Fruit fly (Drosophila melanogaster) whole organism, embryonic: ENCODE measurements around the gene CG4382.

Experiments used
- Bdp1 ChIP-seq: fragments of 200-800 bp; sonication (Bioruptor generic); optimal IDR thresholded peaks from 3 replicates; lab custom pipeline; 2016; ENCODE audit warnings: missing biosample characterization, missing genetic modification characterization
- BtbVII ChIP-seq: fragments of 200-800 bp; sonication (Bioruptor generic); optimal IDR thresholded peaks from 3 replicates; lab custom pipeline; 2017; ENCODE audit warnings: missing biosample characterization, mild to moderate bottlenecking, missing genetic modification characterization
- CG12071 ChIP-seq: fragments of 200-800 bp; sonication (Bioruptor generic); optimal IDR thresholded peaks from 3 replicates; lab custom pipeline; 2018; ENCODE audit warnings: missing biosample characterization, mild to moderate bottlenecking, missing genetic modification characterization
- CG12659 ChIP-seq: fragments of 200-800 bp; sonication (Bioruptor generic); optimal IDR thresholded peaks from 3 replicates; lab custom pipeline; 2017; ENCODE audit warnings: mild to moderate bottlenecking, missing biosample characterization, missing genetic modification reagents, missing genetic modification characterization
- CG12769 ChIP-seq: fragments of 200-800 bp; sonication (Bioruptor generic); optimal IDR thresholded peaks from 2 replicates; lab custom pipeline; 2019; ENCODE audit warnings: missing biosample characterization, mild to moderate bottlenecking, missing genetic modification characterization, moderate library complexity
- CG14050 ChIP-seq: fragments of 200-800 bp; sonication (Bioruptor generic); IDR thresholded peaks from 3 replicates; pipeline ENCODE4 v1.3.6; 2022; ENCODE audit warnings: missing biosample characterization, missing genetic modification characterization
- CG14965 ChIP-seq: fragments of 200-800 bp; sonication (Bioruptor generic); optimal IDR thresholded peaks from 2 replicates; lab custom pipeline; 2016; ENCODE audit warnings: missing biosample characterization, missing genetic modification characterization, borderline replicate concordance
- CG15479 ChIP-seq: fragments of 200-800 bp; sonication (Bioruptor generic); optimal IDR thresholded peaks from 3 replicates; lab custom pipeline; 2019; ENCODE audit warnings: missing biosample characterization, mild to moderate bottlenecking, missing genetic modification characterization, moderate library complexity
- CG16779 ChIP-seq: fragments of 200-800 bp; sonication (Bioruptor generic); IDR thresholded peaks from 2 replicates; pipeline ENCODE4 v1.3.6; 2022; ENCODE audit warnings: missing biosample characterization, missing genetic modification characterization
- CG16813 ChIP-seq: fragments of 200-800 bp; sonication (Bioruptor generic); IDR thresholded peaks from 3 replicates; pipeline ENCODE4 v1.3.6; 2022; ENCODE audit warnings: missing biosample characterization, missing genetic modification characterization; ENCODE audit not compliant: partially characterized antibody
- CG17829 ChIP-seq: fragments of 200-800 bp; optimal IDR thresholded peaks from 2 replicates; lab custom pipeline; 2019; ENCODE audit warnings: missing biosample characterization, mild to moderate bottlenecking, missing genetic modification characterization, moderate library complexity
- CG1792 ChIP-seq: fragments of 200-800 bp; sonication (Bioruptor generic); optimal IDR thresholded peaks from 2 replicates; lab custom pipeline; 2016; ENCODE audit warnings: missing biosample characterization, missing genetic modification characterization
- CG2712 ChIP-seq: fragments of 200-800 bp; optimal IDR thresholded peaks from 3 replicates; lab custom pipeline; 2019; ENCODE audit warnings: missing biosample characterization, mild to moderate bottlenecking, missing genetic modification characterization, moderate library complexity
- CG31365 ChIP-seq: fragments of 200-800 bp; sonication (Bioruptor generic); optimal IDR thresholded peaks from 2 replicates; lab custom pipeline; 2018; ENCODE audit warnings: missing biosample characterization, mild to moderate bottlenecking, missing genetic modification characterization
- CG32532 ChIP-seq: fragments of 200-800 bp; sonication (Bioruptor generic); IDR thresholded peaks from 2 replicates; pipeline ENCODE4 v1.3.6; 2022; ENCODE audit warnings: missing biosample characterization, missing genetic modification characterization
- CG32767 ChIP-seq: fragments of 200-800 bp; sonication (Bioruptor generic); IDR thresholded peaks from 2 replicates; pipeline ENCODE4 v1.3.6; 2022; ENCODE audit warnings: missing biosample characterization, missing genetic modification characterization
- CG3847 ChIP-seq: fragments of 200-800 bp; sonication (Bioruptor generic); IDR thresholded peaks from 2 replicates; pipeline ENCODE4 v1.3.6; 2022; ENCODE audit warnings: missing biosample characterization, missing genetic modification characterization
- CG3995 ChIP-seq: fragments of 200-800 bp; sonication (Bioruptor generic); optimal IDR thresholded peaks from 3 replicates; lab custom pipeline; 2016; ENCODE audit warnings: missing biosample characterization, missing genetic modification characterization
- CG6813 ChIP-seq: fragments of 200-800 bp; sonication (Bioruptor generic); optimal IDR thresholded peaks from 2 replicates; lab custom pipeline; 2017; ENCODE audit warnings: missing biosample characterization, missing genetic modification characterization, mild to moderate bottlenecking, moderate library complexity, missing genetic modification reagents
- CG7745 ChIP-seq: fragments of 200-800 bp; sonication (Bioruptor generic); optimal IDR thresholded peaks from 2 replicates; lab custom pipeline; 2018; ENCODE audit warnings: missing biosample characterization, mild to moderate bottlenecking, missing genetic modification characterization, moderate library complexity
- CG7987 ChIP-seq: fragments of 200-800 bp; sonication (Bioruptor generic); optimal IDR thresholded peaks from 2 replicates; lab custom pipeline; 2018; ENCODE audit warnings: missing biosample characterization, mild to moderate bottlenecking, missing genetic modification characterization, moderate library complexity
- D ChIP-seq, 2 experiments: fragments of 200-800 bp in 1 of 2; fragments of >200 bp in 1 of 2; sonication (Bioruptor generic) in 1 of 2; optimal IDR thresholded peaks; 2 replicates in 1 of 2; 3 replicates in 1 of 2; lab custom pipeline; 2017; ENCODE audit warnings: mild to moderate bottlenecking in 1 of 2, missing biosample characterization in 1 of 2, missing genetic modification characterization in 1 of 2, missing genetic modification reagents in 1 of 2
- D19B ChIP-seq: fragments of 200-800 bp; sonication (Bioruptor generic); optimal IDR thresholded peaks from 2 replicates; lab custom pipeline; 2017; ENCODE audit warnings: missing biosample characterization, mild to moderate bottlenecking, missing genetic modification characterization
- Deaf1 ChIP-seq: fragments of 200-800 bp; optimal IDR thresholded peaks from 3 replicates; lab custom pipeline; 2019; ENCODE audit warnings: missing biosample characterization, mild to moderate bottlenecking, missing genetic modification characterization, moderate library complexity
- Gsc ChIP-seq: fragments of 200-800 bp; sonication (Bioruptor generic); IDR thresholded peaks from 2 replicates; pipeline ENCODE4 v1.3.6; 2022; ENCODE audit warnings: missing biosample characterization, missing genetic modification characterization
- Jarid2 ChIP-seq: fragments of 200-800 bp; sonication (Bioruptor generic); optimal IDR thresholded peaks from 3 replicates; lab custom pipeline; 2017; ENCODE audit warnings: mild to moderate bottlenecking, missing biosample characterization, missing genetic modification reagents, missing genetic modification characterization
- Nf-YC ChIP-seq: fragments of 200-800 bp; optimal IDR thresholded peaks from 3 replicates; lab custom pipeline; 2019; ENCODE audit warnings: missing biosample characterization, mild to moderate bottlenecking, missing genetic modification characterization, moderate library complexity
- Ptx1 ChIP-seq: fragments of 200-800 bp; sonication (Bioruptor generic); IDR thresholded peaks from 2 replicates; pipeline ENCODE4 v1.3.6; 2022; ENCODE audit warnings: missing biosample characterization, missing genetic modification characterization
- Trl ChIP-seq, 3 experiments: fragments of >200 bp in 2 of 3; fragments of 200-800 bp in 1 of 3; sonication (Bioruptor generic) in 1 of 3; optimal IDR thresholded peaks; 2 replicates in 1 of 3; 3 replicates in 2 of 3; lab custom pipeline; 2016 to 2017; ENCODE audit warnings: missing biosample characterization in 1 of 3, missing genetic modification characterization in 1 of 3
- ato ChIP-seq: fragments of 200-800 bp; sonication (Bioruptor generic); IDR thresholded peaks from 2 replicates; pipeline ENCODE4 v1.3.6; 2022; ENCODE audit warnings: missing biosample characterization, missing genetic modification characterization; ENCODE audit not compliant: partially characterized antibody
- chif ChIP-seq, 2 experiments: fragments of 200-800 bp; sonication (Bioruptor generic); optimal IDR thresholded peaks; 3 replicates each; lab custom pipeline; 2016; ENCODE audit warnings: missing biosample characterization in 2 of 2, missing genetic modification characterization in 2 of 2
- chm ChIP-seq: fragments of 200-800 bp; sonication (Bioruptor generic); IDR thresholded peaks from 2 replicates; pipeline ENCODE4 v1.3.6; 2022; ENCODE audit warnings: missing biosample characterization, missing genetic modification characterization
- ewg ChIP-seq: fragments of 200-800 bp; sonication (Bioruptor generic); optimal IDR thresholded peaks from 3 replicates; lab custom pipeline; 2017; ENCODE audit warnings: mild to moderate bottlenecking, missing biosample characterization, missing genetic modification reagents, missing genetic modification characterization
- fru ChIP-seq: fragments of >200 bp; optimal IDR thresholded peaks from 2 replicates; lab custom pipeline; 2017
- gcm ChIP-seq: fragments of 200-800 bp; sonication (Bioruptor generic); optimal IDR thresholded peaks from 2 replicates; lab custom pipeline; 2019; ENCODE audit warnings: missing biosample characterization, mild to moderate bottlenecking, missing genetic modification characterization, moderate library complexity
- grn ChIP-seq: fragments of 200-800 bp; sonication (Bioruptor generic); optimal IDR thresholded peaks from 3 replicates; lab custom pipeline; 2017; ENCODE audit warnings: missing biosample characterization, missing genetic modification characterization
- ind ChIP-seq: fragments of 200-800 bp; sonication (Bioruptor generic); optimal IDR thresholded peaks from 3 replicates; lab custom pipeline; 2016; ENCODE audit warnings: missing biosample characterization, missing genetic modification characterization
- insv ChIP-seq, 2 experiments: fragments of 200-800 bp; sonication (Bioruptor generic); optimal IDR thresholded peaks; 3 replicates each; lab custom pipeline; 2016 to 2018; ENCODE audit warnings: missing biosample characterization in 2 of 2, missing genetic modification characterization in 2 of 2
- jing ChIP-seq: fragments of 200-800 bp; sonication (Bioruptor generic); optimal IDR thresholded peaks from 2 replicates; lab custom pipeline; 2018; ENCODE audit warnings: missing biosample characterization, mild to moderate bottlenecking, missing genetic modification characterization
- oc ChIP-seq: fragments of 200-800 bp; sonication (Bioruptor generic); optimal IDR thresholded peaks from 2 replicates; lab custom pipeline; 2018; ENCODE audit warnings: missing biosample characterization, mild to moderate bottlenecking, missing genetic modification characterization, moderate library complexity
- pho ChIP-seq: fragments of 200-800 bp; sonication (Bioruptor generic); optimal IDR thresholded peaks from 2 replicates; lab custom pipeline; 2016; ENCODE audit warnings: missing biosample characterization, missing genetic modification characterization
- pros ChIP-seq: fragments of 200-800 bp; sonication (Bioruptor generic); optimal IDR thresholded peaks from 3 replicates; lab custom pipeline; 2019; ENCODE audit warnings: missing biosample characterization, mild to moderate bottlenecking, missing genetic modification characterization, moderate library complexity
- ranshi ChIP-seq: fragments of 200-800 bp; sonication (Bioruptor generic); IDR thresholded peaks from 2 replicates; pipeline ENCODE4 v1.3.6; 2022; ENCODE audit warnings: missing biosample characterization, missing genetic modification characterization
- sens ChIP-seq: fragments of 200-800 bp; sonication (Bioruptor generic); peaks from one replicate; lab custom pipeline; 2016; ENCODE audit warnings: missing biosample characterization, missing genetic modification characterization
- sqz ChIP-seq: fragments of 200-800 bp; sonication (Bioruptor generic); optimal IDR thresholded peaks from 3 replicates; lab custom pipeline; 2018; ENCODE audit warnings: missing biosample characterization, mild to moderate bottlenecking, missing genetic modification characterization
- tgo ChIP-seq: fragments of 200-800 bp; sonication (Bioruptor generic); IDR thresholded peaks from 3 replicates; pipeline ENCODE4 v1.3.6; 2022; ENCODE audit warnings: missing biosample characterization, missing genetic modification characterization
- tll ChIP-seq, 2 experiments: fragments of 200-800 bp in 1 of 2; fragments of >200 bp in 1 of 2; sonication (Bioruptor generic) in 1 of 2; optimal IDR thresholded peaks; 2 replicates each; lab custom pipeline; 2017 to 2019; ENCODE audit warnings: missing biosample characterization in 2 of 2, missing genetic modification characterization in 2 of 2, mild to moderate bottlenecking in 1 of 2, moderate library complexity in 1 of 2
- tna ChIP-seq: fragments of 200-800 bp; sonication (Bioruptor generic); IDR thresholded peaks from 2 replicates; pipeline ENCODE4 v1.3.6; 2022; ENCODE audit warnings: missing biosample characterization, missing genetic modification characterization; ENCODE audit not compliant: partially characterized antibody
- zfh2 ChIP-seq: fragments of 200-800 bp; sonication (Bioruptor generic); optimal IDR thresholded peaks from 2 replicates; lab custom pipeline; 2016; ENCODE audit warnings: missing biosample characterization, missing genetic modification characterization

The CG4382 gene

dm6 chr2L:9584098-9584703, 16.5 kb downstream of the CG4382 start (continued):
- TF ChIP-seq CG6813 (GFP tag; lab: Kevin White, UChicago) = no peak
- TF ChIP-seq gcm (GFP tag; lab: Kevin White, UChicago) = no peak
- no peak for TF ChIP-seq pho
- TF ChIP-seq chm (GFP tag; lab: Robert Waterston, UW) = no peak
- TF ChIP-seq ranshi (GFP tag; lab: Robert Waterston, UW) = no peak
- TF ChIP-seq oc (tag; lab: Kevin White, UChicago) = peak; percentile 46
- TF ChIP-seq grn (GFP tag; lab: Kevin White, UChicago) = peak; percentile 95
- no peak for TF ChIP-seq CG14050 (GFP tag; lab: Robert Waterston, UW)
- peak; percentile 61 for TF ChIP-seq sqz (GFP tag; lab: Kevin White, UChicago)
- TF ChIP-seq CG16813 (GFP tag; lab: Robert Waterston, UW) = no peak
- no peak for TF ChIP-seq CG32767
- TF ChIP-seq fru (lab: Kevin White, UChicago) = no peak
- peak; percentile 5 for TF ChIP-seq CG15479 (GFP tag; lab: Kevin White, UChicago)
- TF ChIP-seq D (optimal IDR thresholded peaks at IDR 0.05; lab: Kevin White, UChicago) = no peak
- no peak for TF ChIP-seq D (GFP tag; optimal IDR thresholded peaks at IDR 0.05; lab: Kevin White, UChicago)
- no peak for TF ChIP-seq CG12659 (GFP tag; lab: Kevin White, UChicago)
- TF ChIP-seq CG12071 (GFP tag; lab: Kevin White, UChicago) = no peak
- TF ChIP-seq ind (GFP tag; lab: Kevin White, UChicago) = no peak
- no peak for TF ChIP-seq CG16779 (GFP tag; lab: Robert Waterston, UW)
- TF ChIP-seq tll (GFP tag; optimal IDR thresholded peaks at IDR 0.05; lab: Kevin White, UChicago) = peak in 1 of 2 experiments; percentile 94
- TF ChIP-seq CG12769 = no peak
- no peak for TF ChIP-seq ato
- no peak for TF ChIP-seq Gsc (GFP tag; lab: Robert Waterston, UW)
- TF ChIP-seq zfh2 = no peak
- no peak for TF ChIP-seq Ptx1 (GFP tag; lab: Robert Waterston, UW)
- TF ChIP-seq insv (GFP tag; optimal IDR thresholded peaks at IDR 0.05; lab: Kevin White, UChicago) = peak in 1 of 2 experiments; percentile 71
- no peak for TF ChIP-seq tna (GFP tag; lab: Robert Waterston, UW)
- no peak for TF ChIP-seq CG3847 (GFP tag; lab: Robert Waterston, UW)
- TF ChIP-seq CG1792 (GFP tag; lab: Kevin White, UChicago) = no peak

DNA sequence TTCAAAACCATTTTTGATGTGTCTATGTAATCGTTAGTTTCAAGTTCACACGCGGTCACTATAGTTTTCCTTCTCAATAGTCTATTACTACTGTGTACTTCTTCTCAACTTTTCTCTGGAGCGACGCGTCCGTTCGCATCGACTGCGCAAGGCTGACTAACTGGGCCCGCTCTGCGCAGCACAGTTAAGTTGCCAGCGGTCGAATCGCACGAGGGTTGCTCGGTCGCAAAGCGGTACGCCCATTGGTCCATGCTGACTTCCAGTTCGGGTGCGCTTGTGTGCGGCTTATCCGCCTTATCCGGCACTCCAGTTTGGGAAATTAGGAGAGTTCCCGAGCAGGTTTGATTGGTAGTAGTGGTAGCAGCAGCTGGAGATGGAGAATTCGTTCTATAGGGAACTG, 19.1 kb downstream of the CG4382 start, which contains the start of gene gcm:
TSS of gene gcm (minus strand) at position 164 of the 400 bp plus-strand sequence.
- TF ChIP-seq oc (tag; lab: Kevin White, UChicago) = peak; percentile 54
- no peak for TF ChIP-seq Bdp1 (GFP tag; lab: Kevin White, UChicago)
- no peak for TF ChIP-seq D19B (GFP tag; lab: Kevin White, UChicago)
- TF ChIP-seq Trl (optimal IDR thresholded peaks at IDR 0.05; lab: Kevin White, UChicago) = peak; percentile 5 to 25
- TF ChIP-seq Trl (GFP tag; optimal IDR thresholded peaks at IDR 0.05; lab: Kevin White, UChicago) = no peak
- TF ChIP-seq Jarid2 (GFP tag; lab: Kevin White, UChicago) = peak; percentile 95
- TF ChIP-seq CG3995 (GFP tag; lab: Kevin White, UChicago) = no peak
- TF ChIP-seq CG17829 (tag; lab: Kevin White, UChicago) = peak; percentile 90
- TF ChIP-seq CG2712 = no peak
- no peak for TF ChIP-seq BtbVII (GFP tag; lab: Kevin White, UChicago)
- TF ChIP-seq CG7745 (tag; lab: Kevin White, UChicago) = no peak
- TF ChIP-seq CG7987 (GFP tag; lab: Kevin White, UChicago) = no peak
- TF ChIP-seq jing = peak; percentile 62
- peak; percentile 0 for TF ChIP-seq pros (GFP tag; lab: Kevin White, UChicago)
- TF ChIP-seq CG31365 (tag; lab: Kevin White, UChicago) = no peak
- TF ChIP-seq tgo (GFP tag; lab: Robert Waterston, UW) = no peak
- TF ChIP-seq CG14965 (GFP tag; lab: Kevin White, UChicago) = no peak
- peak; percentile 98 for TF ChIP-seq Nf-YC (tag; lab: Kevin White, UChicago)
- peak; percentile 81 for TF ChIP-seq ewg
- peak in 1 of 2 experiments; percentile 9 for TF ChIP-seq chif (GFP tag; optimal IDR thresholded peaks at IDR 0.05; lab: Kevin White, UChicago)
- no peak for TF ChIP-seq CG32532 (GFP tag; lab: Robert Waterston, UW)
- TF ChIP-seq Deaf1 = peak; percentile 88
- TF ChIP-seq sens (GFP tag; lab: Kevin White, UChicago) = peak; percentile 48
